Fruit fly (Drosophila melanogaster) whole organism, embryonic: ENCODE results near the gene CAH7.

Source experiments
- Adf1 ChIP-seq: fragments of 200-800 bp; sonication (Bioruptor generic); IDR thresholded peaks from 2 replicates; pipeline ENCODE4 v1.3.6; 2022; ENCODE audit warnings: missing biosample characterization, missing genetic modification characterization
- Antp ChIP-seq: fragments of 200-800 bp; sonication (Bioruptor generic); optimal IDR thresholded peaks from 3 replicates; lab custom pipeline; 2016; ENCODE audit warnings: missing biosample characterization, missing genetic modification characterization
- Bteb2 ChIP-seq: fragments of 200-800 bp; sonication (Bioruptor generic); optimal IDR thresholded peaks from 2 replicates; lab custom pipeline; 2016; ENCODE audit warnings: missing biosample characterization, missing genetic modification characterization
- CG10462 ChIP-seq: fragments of 200-800 bp; sonication (Bioruptor generic); optimal IDR thresholded peaks from 2 replicates; lab custom pipeline; 2016; ENCODE audit warnings: missing biosample characterization, missing genetic modification characterization
- CG11093 ChIP-seq: fragments of 200-800 bp; sonication (Bioruptor generic); IDR thresholded peaks from 3 replicates; pipeline ENCODE4 v1.3.6; 2022; ENCODE audit warnings: missing biosample characterization, missing genetic modification characterization
- CG11504 ChIP-seq: fragments of 200-800 bp; sonication (Bioruptor generic); optimal IDR thresholded peaks from 3 replicates; lab custom pipeline; 2019; ENCODE audit warnings: missing biosample characterization, mild to moderate bottlenecking, missing genetic modification characterization, moderate library complexity
- CG11695 ChIP-seq: fragments of 200-800 bp; sonication (Bioruptor generic); IDR thresholded peaks from 3 replicates; pipeline ENCODE4 v1.3.6; 2022; ENCODE audit warnings: missing biosample characterization, missing genetic modification characterization
- CG12155 ChIP-seq: fragments of 200-800 bp; sonication (Bioruptor generic); optimal IDR thresholded peaks from 3 replicates; lab custom pipeline; 2016; ENCODE audit warnings: missing biosample characterization, missing genetic modification characterization
- CG12391 ChIP-seq: fragments of 200-800 bp; sonication (Bioruptor generic); optimal IDR thresholded peaks from 3 replicates; lab custom pipeline; 2018; ENCODE audit warnings: missing biosample characterization, mild to moderate bottlenecking, missing genetic modification characterization, moderate library complexity
- CG13424 ChIP-seq: fragments of 200-800 bp; sonication (Bioruptor generic); optimal IDR thresholded peaks from 2 replicates; lab custom pipeline; 2019; ENCODE audit warnings: missing biosample characterization, mild to moderate bottlenecking, missing genetic modification characterization, moderate library complexity
- CG13775 ChIP-seq: fragments of 200-800 bp; sonication (Bioruptor generic); optimal IDR thresholded peaks from 3 replicates; lab custom pipeline; 2017; ENCODE audit warnings: missing biosample characterization, mild to moderate bottlenecking, missing genetic modification characterization
- CG15269 ChIP-seq: fragments of 200-800 bp; sonication (Bioruptor generic); optimal IDR thresholded peaks from 2 replicates; lab custom pipeline; 2018; ENCODE audit warnings: missing biosample characterization, mild to moderate bottlenecking, missing genetic modification characterization, moderate library complexity
- CG15514 ChIP-seq: fragments of 200-800 bp; sonication (Bioruptor generic); optimal IDR thresholded peaks from 3 replicates; lab custom pipeline; 2017; ENCODE audit warnings: missing biosample characterization, missing genetic modification characterization, mild to moderate bottlenecking, moderate library complexity, missing genetic modification reagents
- CG15696 ChIP-seq: fragments of 200-800 bp; sonication (Bioruptor generic); optimal IDR thresholded peaks from 2 replicates; lab custom pipeline; 2019; ENCODE audit warnings: missing biosample characterization, mild to moderate bottlenecking, missing genetic modification characterization, moderate library complexity
- CG17328 ChIP-seq: fragments of 200-800 bp; sonication (Bioruptor generic); IDR thresholded peaks from 2 replicates; pipeline ENCODE4 v1.3.6; 2022; ENCODE audit warnings: missing biosample characterization, missing genetic modification characterization
- CG18262 ChIP-seq: fragments of 200-800 bp; optimal IDR thresholded peaks from 3 replicates; lab custom pipeline; 2019; ENCODE audit warnings: missing biosample characterization, mild to moderate bottlenecking, missing genetic modification characterization, moderate library complexity
- CG1832 ChIP-seq: fragments of 200-800 bp; sonication (Bioruptor generic); optimal IDR thresholded peaks from 2 replicates; lab custom pipeline; 2017; ENCODE audit warnings: missing biosample characterization, mild to moderate bottlenecking, missing genetic modification characterization, inconsistent platforms
- CG18599 ChIP-seq: fragments of 200-800 bp; sonication (Bioruptor generic); optimal IDR thresholded peaks from 3 replicates; lab custom pipeline; 2017; ENCODE audit warnings: missing biosample characterization, missing genetic modification characterization, mild to moderate bottlenecking, moderate library complexity, missing genetic modification reagents
- CG2129 ChIP-seq: fragments of 200-800 bp; sonication (Bioruptor generic); IDR thresholded peaks from 2 replicates; pipeline ENCODE4 v1.3.6; 2022; ENCODE audit warnings: missing biosample characterization, missing genetic modification characterization; ENCODE audit not compliant: partially characterized antibody
- CG30431 ChIP-seq: fragments of 200-800 bp; sonication (Bioruptor generic); optimal IDR thresholded peaks from 2 replicates; lab custom pipeline; 2017; ENCODE audit warnings: missing biosample characterization, missing genetic modification characterization
- CG31441 ChIP-seq: fragments of 200-800 bp; sonication (Bioruptor generic); IDR thresholded peaks from 2 replicates; pipeline ENCODE4 v1.3.6; 2022; ENCODE audit warnings: missing biosample characterization, missing genetic modification characterization
- CG32532 ChIP-seq: fragments of 200-800 bp; sonication (Bioruptor generic); IDR thresholded peaks from 2 replicates; pipeline ENCODE4 v1.3.6; 2022; ENCODE audit warnings: missing biosample characterization, missing genetic modification characterization
- CG34376 ChIP-seq: fragments of 200-800 bp; sonication (Bioruptor generic); optimal IDR thresholded peaks from 2 replicates; lab custom pipeline; 2018; ENCODE audit warnings: missing biosample characterization, mild to moderate bottlenecking, missing genetic modification characterization
- CG3847 ChIP-seq: fragments of 200-800 bp; sonication (Bioruptor generic); IDR thresholded peaks from 2 replicates; pipeline ENCODE4 v1.3.6; 2022; ENCODE audit warnings: missing biosample characterization, missing genetic modification characterization
- CG4282 ChIP-seq: fragments of 200-800 bp; sonication (Bioruptor generic); optimal IDR thresholded peaks from 2 replicates; lab custom pipeline; 2016; ENCODE audit warnings: missing biosample characterization, missing genetic modification characterization
- CG43689 ChIP-seq: fragments of 200-800 bp; sonication (Bioruptor generic); IDR thresholded peaks from 2 replicates; pipeline ENCODE4 v1.3.6; 2022; ENCODE audit warnings: missing biosample characterization, missing genetic modification characterization
- CG4424 ChIP-seq: fragments of 200-800 bp; sonication (Bioruptor generic); optimal IDR thresholded peaks from 3 replicates; lab custom pipeline; 2016; ENCODE audit warnings: missing biosample characterization, missing genetic modification characterization
- CG9437 ChIP-seq: fragments of 200-800 bp; sonication (Bioruptor generic); optimal IDR thresholded peaks from 2 replicates; lab custom pipeline; 2018; ENCODE audit warnings: missing biosample characterization, mild to moderate bottlenecking, missing genetic modification characterization
- CG9727 ChIP-seq: fragments of 200-800 bp; sonication (Bioruptor generic); optimal IDR thresholded peaks from 3 replicates; lab custom pipeline; 2017; ENCODE audit warnings: missing biosample characterization, mild to moderate bottlenecking, missing genetic modification characterization
- CHES-1-like ChIP-seq: fragments of 200-800 bp; sonication (Bioruptor generic); optimal IDR thresholded peaks from 2 replicates; lab custom pipeline; 2016; ENCODE audit warnings: missing biosample characterization, missing genetic modification characterization
- CTCF ChIP-seq: fragments of 200-800 bp; sonication (Bioruptor generic); optimal IDR thresholded peaks from 2 replicates; lab custom pipeline; 2017; ENCODE audit warnings: missing biosample characterization, mild to moderate bottlenecking, missing genetic modification characterization, moderate library complexity
- CoRest ChIP-seq: fragments of 200-800 bp; sonication (Bioruptor generic); optimal IDR thresholded peaks from 3 replicates; lab custom pipeline; 2018; ENCODE audit warnings: missing biosample characterization, mild to moderate bottlenecking, missing genetic modification characterization, moderate library complexity
- Hand ChIP-seq: fragments of 200-800 bp; sonication (Bioruptor generic); optimal IDR thresholded peaks from 2 replicates; lab custom pipeline; 2017; ENCODE audit warnings: mild to moderate bottlenecking, missing biosample characterization, missing genetic modification reagents, missing genetic modification characterization
- Hey ChIP-seq: fragments of 200-800 bp; sonication (Bioruptor generic); optimal IDR thresholded peaks from 3 replicates; lab custom pipeline; 2018; ENCODE audit warnings: missing biosample characterization, mild to moderate bottlenecking, missing genetic modification characterization
- MTF-1 ChIP-seq: fragments of 200-800 bp; sonication (Bioruptor generic); optimal IDR thresholded peaks from 2 replicates; lab custom pipeline; 2018; ENCODE audit warnings: missing biosample characterization, mild to moderate bottlenecking, missing genetic modification characterization, borderline replicate concordance
- Six4 ChIP-seq: fragments of 200-800 bp; sonication (Bioruptor generic); optimal IDR thresholded peaks from 2 replicates; lab custom pipeline; 2016; ENCODE audit warnings: missing biosample characterization, missing genetic modification characterization
- abd-A ChIP-seq: fragments of 200-800 bp; sonication (Bioruptor generic); optimal IDR thresholded peaks from 3 replicates; lab custom pipeline; 2019; ENCODE audit warnings: missing biosample characterization, mild to moderate bottlenecking, missing genetic modification characterization, moderate library complexity
- al ChIP-seq: fragments of 200-800 bp; sonication (Bioruptor generic); IDR thresholded peaks from 2 replicates; pipeline ENCODE4 v1.3.6; 2022; ENCODE audit warnings: missing biosample characterization, missing genetic modification characterization
- ato ChIP-seq: fragments of 200-800 bp; sonication (Bioruptor generic); IDR thresholded peaks from 2 replicates; pipeline ENCODE4 v1.3.6; 2022; ENCODE audit warnings: missing biosample characterization, missing genetic modification characterization; ENCODE audit not compliant: partially characterized antibody
- az2 ChIP-seq: fragments of 200-800 bp; sonication (Bioruptor generic); optimal IDR thresholded peaks from 3 replicates; lab custom pipeline; 2016; ENCODE audit warnings: missing biosample characterization, missing genetic modification characterization
- cad ChIP-seq: fragments of >200 bp; optimal IDR thresholded peaks from 2 replicates; lab custom pipeline; 2017; ENCODE audit warnings: missing biosample characterization, missing genetic modification characterization
- chm ChIP-seq: fragments of 200-800 bp; sonication (Bioruptor generic); IDR thresholded peaks from 2 replicates; pipeline ENCODE4 v1.3.6; 2022; ENCODE audit warnings: missing biosample characterization, missing genetic modification characterization
- cwo ChIP-seq: fragments of 200-800 bp; sonication (Bioruptor generic); optimal IDR thresholded peaks from 3 replicates; lab custom pipeline; 2017; ENCODE audit warnings: missing biosample characterization, missing genetic modification characterization, mild to moderate bottlenecking, moderate library complexity, missing genetic modification reagents
- fru ChIP-seq: fragments of >200 bp; optimal IDR thresholded peaks from 2 replicates; lab custom pipeline; 2017
- gsb-n ChIP-seq: fragments of 200-800 bp; sonication (Bioruptor generic); optimal IDR thresholded peaks from 3 replicates; lab custom pipeline; 2018; ENCODE audit warnings: missing biosample characterization, mild to moderate bottlenecking, missing genetic modification characterization
- mirr ChIP-seq: fragments of 200-800 bp; sonication (Bioruptor generic); optimal IDR thresholded peaks from 3 replicates; lab custom pipeline; 2018; ENCODE audit warnings: missing biosample characterization, mild to moderate bottlenecking, missing genetic modification characterization
- p53 ChIP-seq: fragments of 200-800 bp; sonication (Bioruptor generic); optimal IDR thresholded peaks from 2 replicates; lab custom pipeline; 2016; ENCODE audit warnings: missing biosample characterization, missing genetic modification characterization
- pnt ChIP-seq: fragments of 200-800 bp; sonication (Bioruptor generic); optimal IDR thresholded peaks from 3 replicates; lab custom pipeline; 2016; ENCODE audit warnings: missing biosample characterization, missing genetic modification characterization
- salm ChIP-seq: fragments of 200-800 bp; sonication (Bioruptor generic); optimal IDR thresholded peaks from 2 replicates; lab custom pipeline; 2018; ENCODE audit warnings: missing biosample characterization, mild to moderate bottlenecking, missing genetic modification characterization
- sna ChIP-seq: fragments of 200-800 bp; sonication (Bioruptor generic); IDR thresholded peaks from 2 replicates; pipeline ENCODE4 v1.3.6; 2022; ENCODE audit warnings: missing biosample characterization, missing genetic modification characterization; ENCODE audit not compliant: partially characterized antibody
- unpg ChIP-seq: fragments of 200-800 bp; sonication (Bioruptor generic); optimal IDR thresholded peaks from 3 replicates; lab custom pipeline; 2018; ENCODE audit warnings: missing biosample characterization, mild to moderate bottlenecking, missing genetic modification characterization, moderate library complexity
- zen ChIP-seq: fragments of 200-800 bp; sonication (Bioruptor generic); optimal IDR thresholded peaks from 3 replicates; lab custom pipeline; 2018; ENCODE audit warnings: missing biosample characterization, mild to moderate bottlenecking, missing genetic modification characterization, moderate library complexity

CAH7 gene

DNA sequence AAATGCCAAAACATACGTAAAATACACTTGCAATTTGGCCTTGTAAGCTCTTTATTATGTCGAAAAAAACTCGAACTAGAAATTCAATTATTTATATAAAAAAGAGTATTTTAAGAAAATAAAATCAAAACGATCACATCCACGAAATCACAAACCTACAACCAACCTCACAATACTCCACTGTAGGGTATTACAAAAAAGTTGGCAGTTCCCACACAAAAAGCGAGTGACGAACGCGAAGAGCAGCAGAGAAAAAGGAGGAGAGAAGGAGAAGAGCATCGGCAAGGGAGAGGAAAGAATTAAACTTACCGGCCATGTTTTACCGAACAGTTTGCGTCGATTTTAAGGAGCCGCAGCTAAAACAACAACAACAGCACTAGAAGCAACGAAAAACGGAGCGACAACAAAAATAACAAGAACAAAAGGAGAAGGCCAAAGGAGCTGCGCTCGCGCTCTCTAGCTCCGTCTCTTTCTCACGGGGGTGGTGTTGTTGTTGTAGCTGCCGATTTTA is 20.9 kb downstream of the CAH7 start (continued):
- TF ChIP-seq CG13775 (GFP tag; lab: Kevin White, UChicago) = no peak
- TF ChIP-seq CG32532 (GFP tag; lab: Robert Waterston, UW) = 0 out of 2 replicates have a peak, but pooled peaks have one; percentile 5
- peak; percentile 45 for TF ChIP-seq CG18599 (GFP tag; lab: Kevin White, UChicago)
- no peak for TF ChIP-seq CG9437 (GFP tag; lab: Kevin White, UChicago)
- no peak for TF ChIP-seq Antp (GFP tag; lab: Kevin White, UChicago)
- no peak for TF ChIP-seq CG9727 (GFP tag; lab: Kevin White, UChicago)
- peak; percentile 12 for TF ChIP-seq CG18262 (tag; lab: Kevin White, UChicago)
- TF ChIP-seq CoRest (tag; lab: Kevin White, UChicago) = no peak
- TF ChIP-seq CG15696 = no peak
- TF ChIP-seq Hand (GFP tag; lab: Kevin White, UChicago) = no peak
- TF ChIP-seq salm (tag; lab: Kevin White, UChicago) = no peak
- TF ChIP-seq CG17328 (GFP tag; lab: Robert Waterston, UW) = no peak
- TF ChIP-seq p53 (GFP tag; lab: Kevin White, UChicago) = no peak
- 0 out of 2 replicates have a peak, but pooled peaks have one; percentile 24 for TF ChIP-seq CG31441 (GFP tag; lab: Robert Waterston, UW)
- no peak for TF ChIP-seq Adf1 (GFP tag; lab: Robert Waterston, UW)
- TF ChIP-seq CG30431 (GFP tag; lab: Kevin White, UChicago) = no peak
- TF ChIP-seq CG15269 (tag; lab: Kevin White, UChicago) = peak; percentile 8
- TF ChIP-seq zen (tag; lab: Kevin White, UChicago) = no peak
- TF ChIP-seq CG10462 (GFP tag; lab: Kevin White, UChicago) = no peak
- no peak for TF ChIP-seq CG15514 (GFP tag; lab: Kevin White, UChicago)
- TF ChIP-seq cwo (GFP tag; lab: Kevin White, UChicago) = no peak
- no peak for TF ChIP-seq CG11695 (GFP tag; lab: Robert Waterston, UW)
- TF ChIP-seq CG34376 = no peak
- TF ChIP-seq CG4282 (GFP tag; lab: Kevin White, UChicago) = no peak
- no peak for TF ChIP-seq az2 (GFP tag; lab: Kevin White, UChicago)
- no peak for TF ChIP-seq chm
- TF ChIP-seq al = no peak
- no peak for TF ChIP-seq mirr
- no peak for TF ChIP-seq cad (GFP tag; lab: Kevin White, UChicago)
- TF ChIP-seq Hey (tag; lab: Kevin White, UChicago) = no peak
- peak; percentile 23 for TF ChIP-seq CG12155
- TF ChIP-seq CG2129 (GFP tag; lab: Robert Waterston, UW) = no peak
- no peak for TF ChIP-seq CG43689
- no peak for TF ChIP-seq abd-A (tag; lab: Kevin White, UChicago)
- TF ChIP-seq CG11093 = no peak
- TF ChIP-seq CG11504 (tag; lab: Kevin White, UChicago) = peak; percentile 35
- TF ChIP-seq ato (GFP tag; lab: Robert Waterston, UW) = no peak
- no peak for TF ChIP-seq CG3847 (GFP tag; lab: Robert Waterston, UW)
- TF ChIP-seq sna = no peak
- no peak for TF ChIP-seq Bteb2 (GFP tag; lab: Kevin White, UChicago)
- no peak for TF ChIP-seq gsb-n (tag; lab: Kevin White, UChicago)
- no peak for TF ChIP-seq pnt (GFP tag; lab: Kevin White, UChicago)
- TF ChIP-seq fru (lab: Kevin White, UChicago) = no peak
- TF ChIP-seq MTF-1 = no peak
- TF ChIP-seq CG4424 = no peak
- no peak for TF ChIP-seq CG13424 (tag; lab: Kevin White, UChicago)
- peak; percentile 37 for TF ChIP-seq CG12391 (tag; lab: Kevin White, UChicago)
- peak; percentile 28 for TF ChIP-seq unpg (GFP tag; lab: Kevin White, UChicago)
- TF ChIP-seq CHES-1-like (GFP tag; lab: Kevin White, UChicago) = no peak
- TF ChIP-seq CG1832 (GFP tag; lab: Kevin White, UChicago) = peak; percentile 69
- TF ChIP-seq Six4 = no peak
- TF ChIP-seq CTCF (GFP tag; lab: Kevin White, UChicago) = no peak
